Worm (Caenorhabditis elegans): ENCODE results near the gene clc-31.

clc-31 gene

ce11 chrII:337233-337832 lies 3.0 kb upstream of the clc-31 start, which contains the start of gene cpn-2:
Gene cpn-2, plus strand, starts transcription at chrII:337782.
- TF ChIP-seq aptf-2 (GFP tag; conservative IDR thresholded peaks at IDR 0.05) (no peak), lin-54 (GFP tag; optimal IDR thresholded peaks at IDR 0.05) (no peak), athp-1 (tag; optimal IDR thresholded peaks at IDR 0.05) (no peak), Y53F4B.3 (GFP tag; IDR thresholded peaks at IDR 0.05) (no peak), F49E8.2 (tag; optimal IDR thresholded peaks at IDR 0.05; ENCODE audit: insufficient read depth) (no peak), attf-3 (GFP tag; conservative IDR thresholded peaks at IDR 0.05) (no peak), tlf-1 (GFP tag; optimal IDR thresholded peaks at IDR 0.05) (no peak), snpc-1.3 (tag; optimal IDR thresholded peaks at IDR 0.05; ENCODE audit: insufficient read depth) (no peak), nfyb-1 (GFP tag; IDR thresholded peaks at IDR 0.05) (no peak), madf-8 (GFP tag; conservative IDR thresholded peaks at IDR 0.05) (no peak), F55B11.4 (tag; optimal IDR thresholded peaks at IDR 0.05; ENCODE audit: borderline replicate concordance, insufficient read depth) (no peak), lin-35 (GFP tag; optimal IDR thresholded peaks at IDR 0.05) (no peak), ceh-27 (GFP tag; optimal IDR thresholded peaks at IDR 0.05) (no peak), ceh-100 (GFP tag; IDR thresholded peaks at IDR 0.05) (no peak), egrh-3 (GFP tag; IDR thresholded peaks at IDR 0.05) (no peak)

- TF ChIP-seq hlh-26 (GFP tag; conservative IDR thresholded peaks at IDR 0.05): no peak
- no peak for TF ChIP-seq nfyb-1 (GFP tag; IDR thresholded peaks at IDR 0.05)
- no peak for TF ChIP-seq nfya-2 (GFP tag; IDR thresholded peaks at IDR 0.05)
- TF ChIP-seq mcd-1 (GFP tag; IDR thresholded peaks at IDR 0.05): no peak
- TF ChIP-seq him-1 (tag; optimal IDR thresholded peaks at IDR 0.05): no peak
- no peak for TF ChIP-seq ama-1 (optimal IDR thresholded peaks at IDR 0.05)
- no peak for TF ChIP-seq ama-1 (GFP tag; optimal IDR thresholded peaks at IDR 0.05)
- TF ChIP-seq hrde-1 (tag; optimal IDR thresholded peaks at IDR 0.05; ENCODE audit: borderline replicate concordance): no peak
- TF ChIP-seq fkh-3 (tag; optimal IDR thresholded peaks at IDR 0.05): no peak
- no peak for TF ChIP-seq ztf-22 (GFP tag; optimal IDR thresholded peaks at IDR 0.05)
- TF ChIP-seq gei-17 (GFP tag; optimal IDR thresholded peaks at IDR 0.05): no peak
- TF ChIP-seq ceh-79 (tag; optimal IDR thresholded peaks at IDR 0.05): no peak
- TF ChIP-seq C06A6.2 (GFP tag; conservative IDR thresholded peaks at IDR 0.05): no peak
- no peak for TF ChIP-seq attf-5 (GFP tag; optimal IDR thresholded peaks at IDR 0.05)
- no peak for TF ChIP-seq madf-6 (GFP tag; IDR thresholded peaks at IDR 0.05)
- TF ChIP-seq F37B4.10 (GFP tag; IDR thresholded peaks at IDR 0.05): no peak
- no peak for TF ChIP-seq snpc-3.4 (tag; optimal IDR thresholded peaks at IDR 0.05)
Observed at ce11 chrII:340714-341113, 390 bp downstream of the clc-31 start.

- TF ChIP-seq hmg-20 (GFP tag; IDR thresholded peaks at IDR 0.05) (no peak), Y53G8AR.9 (GFP tag; conservative IDR thresholded peaks at IDR 0.05) (no peak), nfya-2 (GFP tag; IDR thresholded peaks at IDR 0.05) (peak; percentile 82; the same call in 1 of the 2 replicates), nfyb-1 (GFP tag; IDR thresholded peaks at IDR 0.05) (peak; percentile 96), Y56A3A.18 (GFP tag; IDR thresholded peaks at IDR 0.05) (no peak)
Observed at ce11 chrII:341282-341681, 958 bp downstream of the clc-31 start.

- TF ChIP-seq xnd-1 (tag; optimal IDR thresholded peaks at IDR 0.05): peak; percentile 39
- peak; percentile 97 for TF ChIP-seq attf-3 (GFP tag; conservative IDR thresholded peaks at IDR 0.05)
- peak; percentile 30; the same call in 1 of the 2 replicates for TF ChIP-seq mcd-1 (GFP tag; IDR thresholded peaks at IDR 0.05)
- TF ChIP-seq F52B5.7 (tag; optimal IDR thresholded peaks at IDR 0.05): no peak
- TF ChIP-seq lsl-1 (GFP tag; optimal IDR thresholded peaks at IDR 0.05): peak; percentile 64
Observed at ce11 chrII:347734-348133, 7.4 kb downstream of the clc-31 start, which contains the start of gene D1069.3. Gene D1069.3, minus strand, starts transcription at chrII:347891.
